Fruit fly (Drosophila melanogaster) S2 (cell line): ENCODE data around the gene nullo.

ENCODE experiments used
- CG8478 ChIP-seq: fragments of >200 bp; optimal IDR thresholded peaks from 2 replicates; lab custom pipeline; 2018
- CTCF ChIP-seq, 2 experiments: fragments of >200 bp; optimal IDR thresholded peaks; 2 replicates each; lab custom pipeline; 2018

nullo gene

dm6 chrX:7095292-7095911, 46.1 kb downstream of the nullo start:
- no peak for TF ChIP-seq CTCF (optimal IDR thresholded peaks at IDR 0.05; lab: Kevin White, UChicago)
- TF ChIP-seq CG8478 (lab: Kevin White, UChicago), result no peak

DNA sequence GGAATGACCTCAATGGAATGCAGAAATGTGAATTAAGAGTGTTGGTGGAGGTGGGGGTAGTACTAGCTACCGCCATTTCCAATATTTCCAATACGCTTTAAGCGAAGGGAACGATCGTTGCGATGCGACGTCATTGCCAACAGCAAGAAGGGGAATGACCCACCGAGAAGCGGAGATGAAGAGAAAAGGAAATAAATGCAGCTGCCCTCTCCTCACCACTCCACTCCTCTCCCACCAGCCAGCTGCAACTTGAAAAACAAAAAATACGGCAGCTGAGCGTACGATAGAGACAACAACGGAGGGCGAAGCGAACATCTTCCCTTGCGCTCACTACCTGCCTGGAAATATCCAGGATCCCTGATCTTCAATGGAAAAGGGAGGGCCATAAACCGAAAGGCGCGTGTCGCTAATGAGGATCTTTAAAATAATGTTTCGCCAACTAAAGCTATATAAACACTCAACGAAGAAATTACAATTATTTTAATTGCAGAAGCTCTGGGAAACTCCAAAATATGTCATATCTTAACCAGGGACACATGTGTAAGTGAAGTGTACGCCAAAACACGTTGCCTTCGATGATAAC, 46.7 kb downstream of the nullo start:
- TF ChIP-seq CTCF (optimal IDR thresholded peaks at IDR 0.05; lab: Kevin White, UChicago) (no peak), CG8478 (lab: Kevin White, UChicago) (no peak)

DNA sequence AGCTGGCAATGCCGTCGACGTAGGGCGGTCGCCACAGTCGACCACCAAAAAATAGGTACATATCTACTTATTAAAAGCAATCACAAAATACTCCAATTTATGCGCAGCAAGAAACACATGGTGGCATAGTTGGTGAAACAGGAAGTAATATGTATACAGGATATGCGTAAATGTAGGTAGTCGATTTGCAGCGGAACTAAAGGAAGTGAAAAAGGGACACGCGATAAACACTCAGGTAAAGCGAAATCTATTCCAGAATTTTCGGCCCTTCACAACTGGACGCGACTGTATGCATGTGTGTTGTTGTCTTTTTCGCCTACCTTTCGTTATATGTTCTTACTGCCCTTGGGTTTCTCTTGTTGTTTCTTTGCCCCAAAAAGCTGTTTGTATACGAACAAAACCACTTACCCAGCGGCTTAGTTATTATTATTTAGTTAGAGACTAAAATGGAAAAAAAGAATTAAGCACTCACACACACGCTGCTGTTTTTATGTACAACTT, 47.3 kb downstream of the nullo start:
- TF ChIP-seq CTCF (optimal IDR thresholded peaks at IDR 0.05; lab: Kevin White, UChicago) (no peak), CG8478 (lab: Kevin White, UChicago) (no peak)

DNA sequence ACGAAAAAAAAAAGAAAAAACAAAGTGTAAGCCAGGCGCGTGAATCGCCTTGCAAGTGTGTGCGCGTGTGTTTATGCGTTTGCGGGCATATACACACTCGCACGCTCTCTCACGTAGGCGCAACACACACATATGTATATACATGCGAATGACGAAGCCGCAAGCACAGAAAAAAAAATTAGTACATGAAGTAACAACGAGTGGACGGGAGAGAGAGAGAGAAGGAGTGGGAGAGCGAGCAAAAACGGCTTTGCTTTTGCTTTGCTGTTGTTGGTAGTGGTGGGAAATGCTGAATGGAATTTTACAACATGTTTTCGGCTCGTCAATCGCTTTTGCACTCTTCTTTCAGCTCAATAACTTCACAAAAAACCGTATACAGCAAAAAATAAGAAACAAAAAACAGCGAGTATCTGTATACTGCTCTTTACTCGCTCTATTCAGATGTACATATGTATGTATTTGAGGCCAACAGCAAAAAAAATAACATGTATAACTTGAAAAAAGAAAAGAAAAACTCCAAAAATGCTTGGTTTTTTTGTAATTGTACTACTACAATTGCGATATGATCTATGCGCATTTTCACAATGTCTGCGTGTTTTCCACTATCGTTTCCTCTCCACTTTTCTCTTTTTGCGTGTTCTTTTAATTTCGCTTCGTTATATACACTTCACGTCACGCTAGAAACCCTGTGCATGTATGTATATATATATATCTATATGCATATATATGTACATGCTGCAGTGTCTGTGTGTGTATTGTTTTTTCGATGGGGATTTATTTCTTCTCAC, 48.0 kb downstream of the nullo start:
- TF ChIP-seq CTCF (optimal IDR thresholded peaks at IDR 0.05; lab: Kevin White, UChicago), result no peak
- no peak for TF ChIP-seq CG8478 (lab: Kevin White, UChicago)

- peak; percentile 50 to 69 for TF ChIP-seq CTCF (optimal IDR thresholded peaks at IDR 0.05; lab: Kevin White, UChicago)
- no peak for TF ChIP-seq CG8478 (lab: Kevin White, UChicago)
Measured at dm6 chrX:7097859-7098303, 48.6 kb downstream of the nullo start, which contains the start of gene Sxl. Gene Sxl (minus strand): TSS chrX:7098053.
